Worm (Caenorhabditis elegans): Measurements from ENCODE around the gene srj-8.

DNA sequence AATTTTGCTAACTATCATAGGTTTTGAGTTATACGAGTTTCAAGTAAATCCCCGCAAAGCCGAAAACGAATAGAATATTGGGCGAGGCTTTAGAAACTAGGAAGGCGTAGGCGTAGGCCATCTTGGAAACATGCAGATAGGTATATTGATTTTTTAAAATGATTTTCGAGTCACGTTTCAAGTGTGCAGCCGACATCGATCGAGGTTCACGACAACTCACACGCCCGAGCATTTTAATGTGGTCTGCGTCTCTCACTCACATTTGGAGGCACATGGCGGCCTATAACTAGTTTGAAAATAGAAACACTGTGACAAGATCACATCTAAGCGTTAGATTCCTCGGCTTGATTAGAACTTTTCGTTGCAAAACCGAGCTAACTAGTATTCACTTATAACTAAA lies 20.2 kb upstream of the srj-8 start, which contains the start of gene K08D9.2:
- TF ChIP-seq flt-1 (GFP tag; IDR thresholded peaks at IDR 0.05) (no peak), T22C8.4 (GFP tag; IDR thresholded peaks at IDR 0.05) (no peak), cog-1 (tag; optimal IDR thresholded peaks at IDR 0.05) (no peak), klf-2 (GFP tag; conservative IDR thresholded peaks at IDR 0.05) (no peak), ztf-23 (GFP tag; IDR thresholded peaks at IDR 0.05) (no peak), ztf-29 (GFP tag; IDR thresholded peaks at IDR 0.05) (no peak), med-1 (GFP tag; optimal IDR thresholded peaks at IDR 0.05; ENCODE audit: insufficient read depth) (no peak)
